Worm (Caenorhabditis elegans) whole organism, young adult: ENCODE results near the gene spt-4.

ENCODE experiments used
- B0019.2 ChIP-seq: fragments of 200-800 bp; sonication (Bioruptor generic); conservative IDR thresholded peaks from 2 replicates; pipeline ENCODE4 v1.3.6; 2022; ENCODE audit warnings: missing genetic modification reagents, missing genetic modification characterization, missing compliant biosample characterization
- B0336.3 ChIP-seq: fragments of 200-800 bp; sonication (Bioruptor generic); IDR thresholded peaks from 2 replicates; pipeline ENCODE4 v1.3.6; 2022; ENCODE audit warnings: missing genetic modification characterization, missing compliant biosample characterization
- K12H6.12 ChIP-seq: fragments of 200-800 bp; sonication (Bioruptor generic); optimal IDR thresholded peaks from 2 replicates; lab custom pipeline; 2018; ENCODE audit warnings: mild to moderate bottlenecking, missing genetic modification characterization, missing compliant biosample characterization
- T26A5.8 ChIP-seq: sonication (generic microtip); optimal IDR thresholded peaks from 2 replicates; lab custom pipeline; 2016; ENCODE audit warnings: missing genetic modification characterization, missing compliant biosample characterization
- Y53F4B.3 ChIP-seq: fragments of 200-800 bp; sonication (Bioruptor generic); IDR thresholded peaks from 2 replicates; pipeline ENCODE4 v1.3.6; 2022; ENCODE audit warnings: missing genetic modification reagents, missing genetic modification characterization, missing compliant biosample characterization
- Y56A3A.18 ChIP-seq: fragments of 200-800 bp; sonication (Bioruptor generic); IDR thresholded peaks from 2 replicates; pipeline ENCODE4 v1.3.6; 2022; ENCODE audit warnings: missing genetic modification reagents, missing genetic modification characterization, missing compliant biosample characterization
- Y79H2A.3 ChIP-seq: fragments of 200-800 bp; sonication (Bioruptor generic); conservative IDR thresholded peaks from 2 replicates; pipeline ENCODE4 v1.3.6; 2022; ENCODE audit warnings: missing genetic modification reagents, missing genetic modification characterization, missing compliant biosample characterization
- ZK185.1 ChIP-seq: sonication (generic microtip); optimal IDR thresholded peaks from 2 replicates; lab custom pipeline; 2016; ENCODE audit warnings: mild to moderate bottlenecking, missing genetic modification characterization, missing compliant biosample characterization; ENCODE audit not compliant: poor library complexity, severe bottlenecking
- ama-1 ChIP-seq, 3 experiments: fragments of 150-350 bp in 1 of 3; sonication (generic microtip) in 2 of 3; optimal IDR thresholded peaks; 2 replicates each; lab custom pipeline; 2014 to 2018; ENCODE audit warnings: missing biosample characterization in 2 of 3, missing genetic modification characterization in 2 of 3, missing genetic modification reagents in 2 of 3
- aptf-3 ChIP-seq: fragments of 200-800 bp; sonication (Bioruptor generic); IDR thresholded peaks from 2 replicates; pipeline ENCODE4 v1.3.6; 2022; ENCODE audit warnings: missing genetic modification characterization, missing compliant biosample characterization
- athp-1 ChIP-seq: sonication (generic microtip); optimal IDR thresholded peaks from 2 replicates; lab custom pipeline; 2017; ENCODE audit warnings: mild to moderate bottlenecking, missing genetic modification characterization, missing compliant biosample characterization
- attf-6 ChIP-seq: fragments of 200-800 bp; sonication (Bioruptor generic); IDR thresholded peaks from 2 replicates; pipeline ENCODE4 v1.3.6; 2022; ENCODE audit warnings: missing genetic modification reagents, missing genetic modification characterization, missing compliant biosample characterization
- bed-2 ChIP-seq: fragments of 200-800 bp; sonication (Bioruptor generic); IDR thresholded peaks from 2 replicates; pipeline ENCODE4 v1.3.6; 2022; ENCODE audit warnings: missing genetic modification reagents, missing genetic modification characterization, missing compliant biosample characterization
- cebp-1 ChIP-seq, 2 experiments: fragments of 200-800 bp in 1 of 2; sonication (Bioruptor generic) in 1 of 2; sonication (generic microtip) in 1 of 2; IDR thresholded peaks in 1 of 2; optimal IDR thresholded peaks in 1 of 2; 2 replicates each; pipeline versions ENCODE4 v1.3.6 to Lab custom; 2017 to 2022; ENCODE audit warnings: missing compliant biosample characterization in 2 of 2, missing genetic modification characterization in 2 of 2, mild to moderate bottlenecking in 1 of 2, missing genetic modification reagents in 1 of 2, moderate library complexity in 1 of 2
- cebp-2 ChIP-seq: fragments of 200-800 bp; sonication (Bioruptor generic); IDR thresholded peaks from 2 replicates; pipeline ENCODE4 v1.3.6; 2022; ENCODE audit warnings: missing genetic modification characterization, missing compliant biosample characterization
- ceh-27 ChIP-seq: fragments of 200-800 bp; sonication (Bioruptor generic); optimal IDR thresholded peaks from 2 replicates; lab custom pipeline; 2018; ENCODE audit warnings: mild to moderate bottlenecking, missing genetic modification characterization, moderate library complexity, missing compliant biosample characterization
- chd-7 ChIP-seq: sonication (generic microtip); optimal IDR thresholded peaks from 2 replicates; lab custom pipeline; 2016; ENCODE audit warnings: mild to moderate bottlenecking, missing genetic modification characterization, moderate library complexity, missing compliant biosample characterization
- dpl-1 ChIP-seq: fragments of 150-350 bp; optimal IDR thresholded peaks from 2 replicates; lab custom pipeline; 2014; ENCODE audit warnings: missing biosample characterization, missing genetic modification reagents, missing genetic modification characterization
- egl-44 ChIP-seq: fragments of 200-800 bp; sonication (Bioruptor generic); IDR thresholded peaks from 2 replicates; pipeline ENCODE4 v1.3.6; 2022; ENCODE audit warnings: missing genetic modification reagents, missing genetic modification characterization, missing compliant biosample characterization
- fkh-3 ChIP-seq: sonication (generic microtip); optimal IDR thresholded peaks from 2 replicates; lab custom pipeline; 2016; ENCODE audit warnings: mild to moderate bottlenecking, missing genetic modification characterization, missing compliant biosample characterization
- gei-17 ChIP-seq: fragments of 200-800 bp; sonication (Bioruptor generic); optimal IDR thresholded peaks from 2 replicates; lab custom pipeline; 2018; ENCODE audit warnings: mild to moderate bottlenecking, missing genetic modification characterization, missing compliant biosample characterization
- hlh-12 ChIP-seq: sonication (generic microtip); optimal IDR thresholded peaks from 2 replicates; lab custom pipeline; 2016; ENCODE audit warnings: missing genetic modification characterization, missing compliant biosample characterization
- hlh-26 ChIP-seq: fragments of 200-800 bp; sonication (Bioruptor generic); conservative IDR thresholded peaks from 2 replicates; pipeline ENCODE4 v1.3.6; 2022; ENCODE audit warnings: missing genetic modification reagents, missing genetic modification characterization, missing compliant biosample characterization
- hmg-1.2 ChIP-seq: fragments of 200-800 bp; sonication (Bioruptor generic); IDR thresholded peaks from 2 replicates; pipeline ENCODE4 v1.3.6; 2022; ENCODE audit warnings: missing genetic modification reagents, missing genetic modification characterization, missing compliant biosample characterization
- let-607 ChIP-seq, 2 experiments: fragments of 200-800 bp in 1 of 2; sonication (Bioruptor generic) in 1 of 2; sonication (generic microtip) in 1 of 2; optimal IDR thresholded peaks; 2 replicates each; lab custom pipeline; 2016 to 2018; ENCODE audit warnings: mild to moderate bottlenecking in 2 of 2, missing compliant biosample characterization in 2 of 2, missing genetic modification characterization in 2 of 2, moderate library complexity in 2 of 2, missing genotype in 1 of 2
- lin-26 ChIP-seq: fragments of 200-800 bp; sonication (Bioruptor generic); IDR thresholded peaks from 2 replicates; pipeline ENCODE4 v1.3.6; 2022; ENCODE audit warnings: missing genetic modification reagents, missing genetic modification characterization, missing compliant biosample characterization
- lin-35 ChIP-seq, 3 experiments: fragments of 150-350 bp in 2 of 3; sonication (generic microtip) in 1 of 3; optimal IDR thresholded peaks; 2 replicates each; lab custom pipeline; 2014 to 2018; ENCODE audit warnings: missing biosample characterization in 3 of 3, missing genetic modification characterization in 3 of 3, missing genetic modification reagents in 3 of 3
- lin-40 ChIP-seq: sonication (generic microtip); optimal IDR thresholded peaks from 2 replicates; lab custom pipeline; 2016; ENCODE audit warnings: missing genetic modification characterization, mild to moderate bottlenecking, missing compliant biosample characterization, missing genotype, missing genetic modification reagents
- lin-54 ChIP-seq: fragments of 200-800 bp; sonication (Bioruptor generic); optimal IDR thresholded peaks from 2 replicates; lab custom pipeline; 2018; ENCODE audit warnings: mild to moderate bottlenecking, missing genetic modification characterization, missing compliant biosample characterization
- madf-3 ChIP-seq: fragments of 200-800 bp; sonication (Bioruptor generic); IDR thresholded peaks from 2 replicates; pipeline ENCODE4 v1.3.6; 2022; ENCODE audit warnings: missing genetic modification reagents, missing genetic modification characterization, missing compliant biosample characterization
- madf-6 ChIP-seq: fragments of 200-800 bp; sonication (Bioruptor generic); IDR thresholded peaks from 2 replicates; pipeline ENCODE4 v1.3.6; 2022; ENCODE audit warnings: missing genetic modification reagents, missing genetic modification characterization, missing compliant biosample characterization
- mcd-1 ChIP-seq: fragments of 200-800 bp; sonication (Bioruptor generic); IDR thresholded peaks from 2 replicates; pipeline ENCODE4 v1.3.6; 2022; ENCODE audit warnings: missing genetic modification reagents, missing genetic modification characterization, missing compliant biosample characterization
- mes-4 ChIP-seq: sonication (generic microtip); optimal IDR thresholded peaks from 2 replicates; lab custom pipeline; 2016; ENCODE audit warnings: missing genotype, missing genetic modification characterization, missing compliant biosample characterization
- nhr-27 ChIP-seq: fragments of 200-800 bp; sonication (Bioruptor generic); optimal IDR thresholded peaks from 2 replicates; lab custom pipeline; 2018; ENCODE audit warnings: mild to moderate bottlenecking, missing genetic modification characterization, moderate library complexity, missing compliant biosample characterization
- rpc-1 ChIP-seq, 2 experiments: fragments of 150-350 bp in 1 of 2; sonication (generic microtip) in 1 of 2; optimal IDR thresholded peaks; 2 replicates each; lab custom pipeline; 2014 to 2018; ENCODE audit warnings: missing biosample characterization in 1 of 2, missing genetic modification characterization in 1 of 2, missing genetic modification reagents in 1 of 2, missing genotype in 1 of 2
- sdz-38 ChIP-seq: sonication (generic microtip); optimal IDR thresholded peaks from 2 replicates; lab custom pipeline; 2016; ENCODE audit warnings: missing genotype, missing genetic modification characterization, missing compliant biosample characterization
- snpc-1.1 ChIP-seq: sonication (generic microtip); optimal IDR thresholded peaks from 2 replicates; lab custom pipeline; 2017; ENCODE audit warnings: missing genetic modification characterization, mild to moderate bottlenecking, missing compliant biosample characterization, antibody characterized with exemption, moderate library complexity, missing genotype, missing genetic modification reagents; ENCODE audit not compliant: insufficient read depth
- snpc-4 ChIP-seq, 5 experiments: fragments of 150-350 bp in 1 of 5; sonication (generic microtip) in 4 of 5; optimal IDR thresholded peaks; 2 replicates each; lab custom pipeline; 2014 to 2018; ENCODE audit warnings: missing genetic modification characterization in 5 of 5, missing biosample characterization in 3 of 5, antibody characterized with exemption in 2 of 5, mild to moderate bottlenecking in 2 of 5, missing compliant biosample characterization in 2 of 5, missing genotype in 2 of 5, moderate library complexity in 2 of 5, missing genetic modification reagents in 1 of 5
- somi-1 ChIP-seq: fragments of 200-800 bp; sonication (Bioruptor generic); optimal IDR thresholded peaks from 2 replicates; lab custom pipeline; 2018; ENCODE audit warnings: mild to moderate bottlenecking, missing genetic modification characterization, missing compliant biosample characterization
- sptf-2 ChIP-seq: fragments of 200-800 bp; sonication (Bioruptor generic); optimal IDR thresholded peaks from 2 replicates; lab custom pipeline; 2018; ENCODE audit warnings: mild to moderate bottlenecking, missing genetic modification characterization, missing compliant biosample characterization
- zfh-2 ChIP-seq: fragments of 200-800 bp; sonication (Bioruptor generic); conservative IDR thresholded peaks from 2 replicates; pipeline ENCODE4 v1.3.6; 2022; ENCODE audit warnings: missing genetic modification reagents, missing genetic modification characterization, missing compliant biosample characterization
- ztf-22 ChIP-seq: fragments of 200-800 bp; sonication (Bioruptor generic); optimal IDR thresholded peaks from 2 replicates; lab custom pipeline; 2018; ENCODE audit warnings: mild to moderate bottlenecking, missing genetic modification characterization, moderate library complexity, missing compliant biosample characterization
- ztf-3 ChIP-seq: fragments of 200-800 bp; sonication (Bioruptor generic); optimal IDR thresholded peaks from 2 replicates; lab custom pipeline; 2018; ENCODE audit warnings: mild to moderate bottlenecking, missing genetic modification characterization, missing compliant biosample characterization

Gene spt-4

DNA sequence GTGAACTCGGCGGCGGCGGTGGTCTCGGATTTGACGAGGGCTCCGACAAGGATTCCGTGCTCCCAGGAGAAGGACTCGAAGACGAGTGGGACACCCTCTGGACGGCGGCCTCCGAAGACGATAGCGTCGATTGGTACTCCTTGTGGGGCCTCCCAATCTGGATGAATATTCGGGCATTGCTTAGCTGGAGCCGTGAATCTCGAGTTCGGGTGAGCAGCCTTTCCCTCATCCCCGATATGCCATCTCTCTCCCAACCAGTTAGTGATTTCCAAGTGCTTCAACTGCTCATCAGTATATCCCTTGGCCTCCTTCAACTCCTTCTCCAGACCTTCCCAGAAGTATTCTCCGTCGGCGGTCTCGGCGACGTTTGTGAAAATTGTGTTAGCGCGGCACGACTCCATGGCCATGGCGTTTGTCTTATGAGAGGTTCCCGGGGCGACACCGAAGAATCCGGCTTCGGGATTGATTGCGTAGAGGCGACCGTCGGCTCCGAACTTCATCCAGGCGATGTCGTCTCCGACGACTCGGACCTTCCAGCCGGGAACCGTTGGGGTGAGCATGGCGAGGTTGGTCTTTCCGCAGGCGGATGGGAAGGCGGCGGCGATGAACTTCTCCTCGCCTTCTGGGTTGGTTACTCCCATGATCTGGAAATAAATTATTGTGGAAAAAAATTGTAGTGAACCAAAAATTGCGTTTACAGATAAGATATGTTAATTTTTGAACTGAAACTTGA lies 5.8 kb downstream of the spt-4 start (continued):
- TF ChIP-seq madf-6 (GFP tag; lab: Robert Waterston, UW) (peak; percentile 20; the same call in 1 of the 2 replicates), Y79H2A.3 (0 out of 2 replicates have a peak, but pooled peaks have one; percentile 18), somi-1 (peak; percentile 58), rpc-1 (optimal IDR thresholded peaks at IDR 0.05; lab: Kevin White, UChicago) (no peak), rpc-1 (tag; optimal IDR thresholded peaks at IDR 0.05; lab: Kevin White, UChicago) (no peak), lin-54 (GFP tag; lab: Kevin White, UChicago) (peak; percentile 13), athp-1 (tag; lab: Kevin White, UChicago) (peak; percentile 18), T26A5.8 (tag; lab: Kevin White, UChicago) (no peak)

DNA sequence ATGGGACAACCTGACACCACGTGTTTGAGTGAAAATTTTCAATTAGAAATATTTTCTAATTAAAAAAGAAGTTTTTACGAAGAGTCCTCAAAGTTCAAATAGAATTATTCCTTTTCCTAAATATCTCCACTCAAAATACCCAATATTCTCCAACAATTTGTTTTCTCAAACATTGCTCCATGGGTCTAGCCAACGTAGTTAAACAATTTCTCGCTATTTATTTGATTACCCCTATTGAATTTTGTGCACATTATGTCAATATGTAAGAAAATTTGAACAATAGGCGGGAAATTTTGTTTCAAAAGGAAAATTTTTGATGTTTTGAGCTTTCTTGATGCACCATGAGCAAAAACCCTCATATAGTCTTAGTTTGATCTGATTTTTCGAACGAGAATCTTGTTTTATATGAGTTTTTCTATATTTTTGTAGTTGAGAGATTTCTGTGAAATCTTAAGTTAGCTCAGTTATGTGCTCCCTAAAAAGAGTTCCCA lies 7.1 kb downstream of the spt-4 start:
- TF ChIP-seq attf-6 (GFP tag; lab: Robert Waterston, UW): no peak
- TF ChIP-seq fkh-3: no peak
- no peak for TF ChIP-seq ztf-3 (GFP tag; lab: Kevin White, UChicago)
- TF ChIP-seq hlh-26: no peak
- no peak for TF ChIP-seq gei-17 (GFP tag; lab: Kevin White, UChicago)
- TF ChIP-seq snpc-4 (GFP tag; optimal IDR thresholded peaks at IDR 0.05; lab: Kevin White, UChicago): no peak
- no peak for TF ChIP-seq snpc-4 (tag; optimal IDR thresholded peaks at IDR 0.05; lab: Kevin White, UChicago)
- peak in 1 of 3 experiments; percentile 79 for TF ChIP-seq lin-35 (GFP tag; optimal IDR thresholded peaks at IDR 0.05; lab: Kevin White, UChicago)
- no peak for TF ChIP-seq Y53F4B.3 (GFP tag; lab: Robert Waterston, UW)
- no peak for TF ChIP-seq nhr-27 (tag; lab: Kevin White, UChicago)
- TF ChIP-seq madf-3: no peak
- no peak for TF ChIP-seq bed-2 (GFP tag; lab: Robert Waterston, UW)
- no peak for TF ChIP-seq cebp-1 (GFP tag; IDR thresholded peaks at IDR 0.05; lab: Robert Waterston, UW)
- TF ChIP-seq cebp-1 (tag; optimal IDR thresholded peaks at IDR 0.05; lab: Kevin White, UChicago): peak; percentile 56
- TF ChIP-seq ama-1 (optimal IDR thresholded peaks at IDR 0.05; lab: Kevin White, UChicago): no peak
- peak in 1 of 2 experiments; percentile 85 for TF ChIP-seq ama-1 (GFP tag; optimal IDR thresholded peaks at IDR 0.05; lab: Kevin White, UChicago)
- TF ChIP-seq Y79H2A.3: no peak
- no peak for TF ChIP-seq sptf-2 (GFP tag; lab: Kevin White, UChicago)
- TF ChIP-seq let-607 (tag; optimal IDR thresholded peaks at IDR 0.05; lab: Kevin White, UChicago): peak in 1 of 2 experiments; percentile 21
- no peak for TF ChIP-seq cebp-2
- TF ChIP-seq ceh-27 (GFP tag; lab: Kevin White, UChicago): no peak
- 0 out of 2 replicates have a peak, but pooled peaks have one; percentile 39 for TF ChIP-seq lin-26
- no peak for TF ChIP-seq aptf-3 (GFP tag; lab: Robert Waterston, UW)
- 0 out of 2 replicates have a peak, but pooled peaks have one; percentile 25 for TF ChIP-seq mcd-1 (GFP tag; lab: Robert Waterston, UW)
- no peak for TF ChIP-seq snpc-1.1 (tag; lab: Kevin White, UChicago)
- TF ChIP-seq zfh-2 (GFP tag; lab: Robert Waterston, UW): no peak
- TF ChIP-seq mes-4 (tag; lab: Kevin White, UChicago): no peak
- TF ChIP-seq Y56A3A.18 (GFP tag; lab: Robert Waterston, UW): 0 out of 2 replicates have a peak, but pooled peaks have one; percentile 30
- peak; percentile 70 for TF ChIP-seq B0336.3 (GFP tag; lab: Robert Waterston, UW)
- TF ChIP-seq lin-40 (tag; lab: Kevin White, UChicago): peak; percentile 62
- TF ChIP-seq egl-44 (GFP tag; lab: Robert Waterston, UW): no peak
- peak; percentile 41 for TF ChIP-seq K12H6.12 (tag; lab: Kevin White, UChicago)
- TF ChIP-seq B0019.2 (GFP tag; lab: Robert Waterston, UW): no peak
- TF ChIP-seq dpl-1 (GFP tag; lab: Kevin White, UChicago): no peak
- no peak for TF ChIP-seq ztf-22 (GFP tag; lab: Kevin White, UChicago)
- peak; percentile 15 for TF ChIP-seq ZK185.1 (tag; lab: Kevin White, UChicago)
- TF ChIP-seq hlh-12: no peak
- TF ChIP-seq sdz-38 (tag; lab: Kevin White, UChicago): no peak
- no peak for TF ChIP-seq chd-7 (tag; lab: Kevin White, UChicago)
- TF ChIP-seq hmg-1.2 (GFP tag; lab: Robert Waterston, UW): peak; percentile 33; the same call in 1 of the 2 replicates
